Worm (Caenorhabditis elegans) whole organism, young adult: ENCODE results near the gene C07B5.8.

Source experiments
- B0035.1 ChIP-seq: sonication (generic microtip); optimal IDR thresholded peaks from 2 replicates; lab custom pipeline; 2016; ENCODE audit warnings: missing genetic modification characterization, mild to moderate bottlenecking, missing compliant biosample characterization, missing genotype, missing genetic modification reagents
- D2030.7 ChIP-seq: fragments of 200-800 bp; sonication (Bioruptor generic); IDR thresholded peaks from 2 replicates; pipeline ENCODE4 v1.3.6; 2022; ENCODE audit warnings: missing genetic modification reagents, missing genetic modification characterization, missing compliant biosample characterization
- F57C9.4 ChIP-seq: sonication (generic microtip); optimal IDR thresholded peaks from 2 replicates; lab custom pipeline; 2017; ENCODE audit warnings: mild to moderate bottlenecking, missing genetic modification characterization, missing compliant biosample characterization
- atf-7 ChIP-seq: sonication (generic microtip); optimal IDR thresholded peaks from 2 replicates; lab custom pipeline; 2017; ENCODE audit warnings: mild to moderate bottlenecking, missing genetic modification characterization, missing compliant biosample characterization
- cebp-1 ChIP-seq, 2 experiments: fragments of 200-800 bp in 1 of 2; sonication (Bioruptor generic) in 1 of 2; sonication (generic microtip) in 1 of 2; IDR thresholded peaks in 1 of 2; optimal IDR thresholded peaks in 1 of 2; 2 replicates each; pipeline versions ENCODE4 v1.3.6 to Lab custom; 2017 to 2022; ENCODE audit warnings: missing compliant biosample characterization in 2 of 2, missing genetic modification characterization in 2 of 2, mild to moderate bottlenecking in 1 of 2, missing genetic modification reagents in 1 of 2, moderate library complexity in 1 of 2
- cebp-2 ChIP-seq: fragments of 200-800 bp; sonication (Bioruptor generic); IDR thresholded peaks from 2 replicates; pipeline ENCODE4 v1.3.6; 2022; ENCODE audit warnings: missing genetic modification characterization, missing compliant biosample characterization
- ceh-79 ChIP-seq: sonication (generic microtip); optimal IDR thresholded peaks from 2 replicates; lab custom pipeline; 2017; ENCODE audit warnings: mild to moderate bottlenecking, missing genetic modification characterization, missing compliant biosample characterization
- dpff-1 ChIP-seq: sonication (generic microtip); optimal IDR thresholded peaks from 2 replicates; lab custom pipeline; 2017; ENCODE audit warnings: mild to moderate bottlenecking, missing genetic modification characterization, missing compliant biosample characterization
- ekl-4 ChIP-seq: fragments of 200-800 bp; sonication (Bioruptor generic); IDR thresholded peaks from 2 replicates; pipeline ENCODE4 v1.3.6; 2022; ENCODE audit warnings: missing genetic modification reagents, missing genetic modification characterization, missing compliant biosample characterization
- gei-17 ChIP-seq: fragments of 200-800 bp; sonication (Bioruptor generic); optimal IDR thresholded peaks from 2 replicates; lab custom pipeline; 2018; ENCODE audit warnings: mild to moderate bottlenecking, missing genetic modification characterization, missing compliant biosample characterization
- hlh-26 ChIP-seq: fragments of 200-800 bp; sonication (Bioruptor generic); conservative IDR thresholded peaks from 2 replicates; pipeline ENCODE4 v1.3.6; 2022; ENCODE audit warnings: missing genetic modification reagents, missing genetic modification characterization, missing compliant biosample characterization
- lag-1 ChIP-seq: fragments of 200-800 bp; sonication (Bioruptor generic); IDR thresholded peaks from 2 replicates; pipeline ENCODE4 v1.3.6; 2022; ENCODE audit warnings: missing genetic modification reagents, missing genetic modification characterization, missing compliant biosample characterization
- lin-26 ChIP-seq: fragments of 200-800 bp; sonication (Bioruptor generic); IDR thresholded peaks from 2 replicates; pipeline ENCODE4 v1.3.6; 2022; ENCODE audit warnings: missing genetic modification reagents, missing genetic modification characterization, missing compliant biosample characterization
- lin-35 ChIP-seq, 3 experiments: fragments of 150-350 bp in 2 of 3; sonication (generic microtip) in 1 of 3; optimal IDR thresholded peaks; 2 replicates each; lab custom pipeline; 2014 to 2018; ENCODE audit warnings: missing biosample characterization in 3 of 3, missing genetic modification characterization in 3 of 3, missing genetic modification reagents in 3 of 3
- lin-40 ChIP-seq: sonication (generic microtip); optimal IDR thresholded peaks from 2 replicates; lab custom pipeline; 2016; ENCODE audit warnings: missing genetic modification characterization, mild to moderate bottlenecking, missing compliant biosample characterization, missing genotype, missing genetic modification reagents
- lsy-27 ChIP-seq: sonication (generic microtip); optimal IDR thresholded peaks from 2 replicates; lab custom pipeline; 2017; ENCODE audit warnings: missing genetic modification characterization, mild to moderate bottlenecking, missing compliant biosample characterization, antibody characterized with exemption, missing genotype, borderline replicate concordance; ENCODE audit not compliant: insufficient read depth
- nfya-1 ChIP-seq: sonication (generic microtip); optimal IDR thresholded peaks from 2 replicates; lab custom pipeline; 2017; ENCODE audit warnings: antibody characterized with exemption, missing compliant biosample characterization, missing genetic modification characterization, borderline replicate concordance; ENCODE audit not compliant: insufficient read depth
- nfya-2 ChIP-seq: fragments of 200-800 bp; sonication (Bioruptor generic); IDR thresholded peaks from 2 replicates; pipeline ENCODE4 v1.3.6; 2022; ENCODE audit warnings: missing genetic modification reagents, missing genetic modification characterization, missing compliant biosample characterization
- nfyb-1 ChIP-seq: fragments of 200-800 bp; sonication (Bioruptor generic); IDR thresholded peaks from 2 replicates; pipeline ENCODE4 v1.3.6; 2022; ENCODE audit warnings: missing genetic modification reagents, missing genetic modification characterization, missing compliant biosample characterization
- nhr-120 ChIP-seq: fragments of 200-800 bp; sonication (Bioruptor generic); IDR thresholded peaks from 2 replicates; pipeline ENCODE4 v1.3.6; 2022; ENCODE audit warnings: missing genetic modification characterization, missing compliant biosample characterization
- nhr-80 ChIP-seq: sonication (generic microtip); optimal IDR thresholded peaks from 2 replicates; lab custom pipeline; 2016; ENCODE audit warnings: missing genetic modification characterization, missing compliant biosample characterization
- sea-2 ChIP-seq: fragments of 200-800 bp; sonication (Bioruptor generic); IDR thresholded peaks from 2 replicates; pipeline ENCODE4 v1.3.6; 2022; ENCODE audit warnings: missing genetic modification characterization, missing compliant biosample characterization
- snpc-1.1 ChIP-seq: sonication (generic microtip); optimal IDR thresholded peaks from 2 replicates; lab custom pipeline; 2017; ENCODE audit warnings: missing genetic modification characterization, mild to moderate bottlenecking, missing compliant biosample characterization, antibody characterized with exemption, moderate library complexity, missing genotype, missing genetic modification reagents; ENCODE audit not compliant: insufficient read depth
- snpc-1.3 ChIP-seq: sonication (generic microtip); optimal IDR thresholded peaks from 2 replicates; lab custom pipeline; 2017; ENCODE audit warnings: missing genetic modification characterization, mild to moderate bottlenecking, missing compliant biosample characterization, antibody characterized with exemption, moderate library complexity, missing genotype, missing genetic modification reagents; ENCODE audit not compliant: insufficient read depth
- unc-130 ChIP-seq: sonication (generic microtip); optimal IDR thresholded peaks from 2 replicates; lab custom pipeline; 2016; ENCODE audit warnings: missing genetic modification reagents, missing genetic modification characterization, missing compliant biosample characterization
- unc-62 ChIP-seq: fragments of 150-350 bp; optimal IDR thresholded peaks from 2 replicates; lab custom pipeline; 2014; ENCODE audit warnings: missing biosample characterization, missing genetic modification reagents, missing genetic modification characterization
- ztf-28 ChIP-seq: fragments of 200-800 bp; sonication (Bioruptor generic); IDR thresholded peaks from 2 replicates; pipeline ENCODE4 v1.3.6; 2022; ENCODE audit warnings: missing genetic modification reagents, missing genetic modification characterization, missing compliant biosample characterization
- ztf-3 ChIP-seq: fragments of 200-800 bp; sonication (Bioruptor generic); optimal IDR thresholded peaks from 2 replicates; lab custom pipeline; 2018; ENCODE audit warnings: mild to moderate bottlenecking, missing genetic modification characterization, missing compliant biosample characterization

The C07B5.8 gene

ce11 chrX:9548890-9549289 is 12.3 kb upstream of the C07B5.8 start:
- no peak for TF ChIP-seq nfya-1 (tag; lab: Kevin White, UChicago)
- peak; percentile 19 for TF ChIP-seq nhr-80 (tag; lab: Kevin White, UChicago)

ce11 chrX:9548011-9548795 is 11.6 kb upstream of the C07B5.8 start:
- TF ChIP-seq unc-62 (GFP tag; lab: Kevin White, UChicago): peak; percentile 59
- no peak for TF ChIP-seq nfya-2 (GFP tag; lab: Robert Waterston, UW)
- no peak for TF ChIP-seq cebp-1 (GFP tag; IDR thresholded peaks at IDR 0.05; lab: Robert Waterston, UW)
- TF ChIP-seq cebp-1 (tag; optimal IDR thresholded peaks at IDR 0.05; lab: Kevin White, UChicago): peak; percentile 74
- TF ChIP-seq nhr-120: no peak
- TF ChIP-seq, all 124 proteins: peak for 2

ce11 chrX:9547264-9547751 is 10.7 kb upstream of the C07B5.8 start:
- TF ChIP-seq ztf-3 (GFP tag; lab: Kevin White, UChicago) (no peak), lin-40 (tag; lab: Kevin White, UChicago) (peak; percentile 9), nhr-80 (tag; lab: Kevin White, UChicago) (peak; percentile 60), ceh-79 (tag; lab: Kevin White, UChicago) (no peak), ztf-28 (no peak), lag-1 (GFP tag; lab: Robert Waterston, UW) (no peak), D2030.7 (GFP tag; lab: Robert Waterston, UW) (no peak), atf-7 (no peak), F57C9.4 (tag; lab: Kevin White, UChicago) (no peak), unc-130 (GFP tag; lab: Kevin White, UChicago) (no peak), sea-2 (GFP tag; lab: Robert Waterston, UW) (no peak), B0035.1 (tag; lab: Kevin White, UChicago) (no peak), ekl-4 (no peak), lin-35 (GFP tag; optimal IDR thresholded peaks at IDR 0.05; lab: Kevin White, UChicago) (no peak)

ce11 chrX:9546640-9547039 is 10.1 kb upstream of the C07B5.8 start:
- TF ChIP-seq B0035.1 (tag; lab: Kevin White, UChicago): no peak
- no peak for TF ChIP-seq cebp-2 (GFP tag; lab: Robert Waterston, UW)
- no peak for TF ChIP-seq dpff-1 (tag; lab: Kevin White, UChicago)

- no peak for TF ChIP-seq snpc-1.1
- no peak for TF ChIP-seq gei-17 (GFP tag; lab: Kevin White, UChicago)
- TF ChIP-seq snpc-1.3 (tag; lab: Kevin White, UChicago): no peak
- no peak for TF ChIP-seq lsy-27 (tag; lab: Kevin White, UChicago)
- no peak for TF ChIP-seq lin-26
- no peak for TF ChIP-seq hlh-26 (GFP tag; lab: Robert Waterston, UW)
- no peak for TF ChIP-seq nfyb-1 (GFP tag; lab: Robert Waterston, UW)
Observed at ce11 chrX:9544405-9544804, 7.8 kb upstream of the C07B5.8 start.
